Worm (Caenorhabditis elegans) whole organism, late embryonic: ENCODE data around the gene ebax-1.

Experiments used
- C38D4.7 ChIP-seq: fragments of 200-800 bp; sonication (Bioruptor generic); optimal IDR thresholded peaks from 2 replicates; lab custom pipeline; 2018; ENCODE audit warnings: mild to moderate bottlenecking, missing genetic modification characterization, moderate library complexity, missing compliant biosample characterization
- ama-1 ChIP-seq: fragments of 150-350 bp; optimal IDR thresholded peaks from 2 replicates; lab custom pipeline; 2014
- ceh-19 ChIP-seq: fragments of 200-800 bp; sonication (Bioruptor generic); optimal IDR thresholded peaks from 2 replicates; lab custom pipeline; 2018; ENCODE audit warnings: mild to moderate bottlenecking, missing genetic modification characterization, missing compliant biosample characterization
- fax-1 ChIP-seq: sonication (generic microtip); optimal IDR thresholded peaks from 2 replicates; lab custom pipeline; 2016; ENCODE audit warnings: missing genotype, missing genetic modification characterization, missing compliant biosample characterization
- hlh-13 ChIP-seq: fragments of 200-800 bp; sonication (Bioruptor generic); optimal IDR thresholded peaks from 2 replicates; lab custom pipeline; 2018; ENCODE audit warnings: mild to moderate bottlenecking, missing genetic modification characterization, missing compliant biosample characterization
- nhr-11 ChIP-seq: fragments of 150-350 bp; optimal IDR thresholded peaks from 2 replicates; lab custom pipeline; 2014; ENCODE audit warnings: missing biosample characterization, missing genetic modification characterization
- pax-1 ChIP-seq: fragments of 150-350 bp; optimal IDR thresholded peaks from 2 replicates; lab custom pipeline; 2014; ENCODE audit warnings: missing biosample characterization, missing genetic modification characterization
- pqm-1 ChIP-seq: sonication (generic microtip); optimal IDR thresholded peaks from 2 replicates; lab custom pipeline; 2016; ENCODE audit warnings: missing genetic modification characterization, missing compliant biosample characterization
- pros-1 ChIP-seq: fragments of 150-350 bp; optimal IDR thresholded peaks from 2 replicates; lab custom pipeline; 2014; ENCODE audit warnings: missing biosample characterization, missing genetic modification reagents, missing genetic modification characterization
- rnt-1 ChIP-seq: sonication (generic microtip); optimal IDR thresholded peaks from 2 replicates; lab custom pipeline; 2016; ENCODE audit warnings: missing genetic modification characterization, missing compliant biosample characterization
- sdc-2 ChIP-seq: sonication (generic microtip); optimal IDR thresholded peaks from 2 replicates; lab custom pipeline; 2016; ENCODE audit warnings: missing genotype, missing genetic modification characterization, missing compliant biosample characterization

DNA sequence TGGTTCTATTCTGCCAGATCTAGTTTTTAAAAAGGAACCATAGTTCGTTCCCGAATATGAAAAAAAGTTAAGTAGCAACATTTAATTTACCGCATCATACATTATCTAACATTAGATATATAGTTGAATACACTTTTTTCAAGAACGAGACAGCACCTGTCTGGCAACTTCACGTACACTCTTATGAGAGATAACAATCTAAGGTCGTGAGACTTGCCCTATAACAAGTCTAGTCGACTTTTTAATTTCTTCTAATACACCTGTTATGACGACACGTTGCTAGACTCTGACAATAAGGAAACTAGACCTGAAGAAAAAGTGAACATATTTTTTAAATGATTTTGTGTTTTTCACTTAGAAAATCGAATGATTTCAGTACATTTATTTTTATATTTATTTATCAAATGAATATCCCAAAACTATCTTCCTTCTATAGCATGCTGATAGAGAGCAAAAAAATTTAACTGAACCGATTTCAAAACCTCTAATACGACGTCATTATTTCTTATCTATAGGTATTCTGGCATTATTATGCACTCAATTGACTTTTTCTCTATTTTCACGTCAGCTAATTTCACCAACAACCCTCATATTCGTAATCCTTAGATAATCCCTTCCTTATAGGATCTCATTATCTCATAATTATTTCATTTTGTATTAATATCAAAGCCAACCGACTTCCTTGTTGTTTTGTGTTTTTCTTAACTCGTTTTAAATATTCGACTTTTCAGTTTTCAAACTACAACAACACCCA, 33.7 kb upstream of the ebax-1 start:
- TF ChIP-seq pqm-1 (tag; lab: Kevin White, UChicago) (no peak), C38D4.7 (GFP tag; lab: Kevin White, UChicago) (no peak), rnt-1 (tag; lab: Kevin White, UChicago) (no peak), fax-1 (no peak), pax-1 (tag; lab: Kevin White, UChicago) (no peak), hlh-13 (GFP tag; lab: Kevin White, UChicago) (no peak), pros-1 (tag; lab: Kevin White, UChicago) (no peak), nhr-11 (tag; lab: Kevin White, UChicago) (no peak), ceh-19 (no peak), sdc-2 (tag; lab: Kevin White, UChicago) (no peak), ama-1 (lab: Kevin White, UChicago) (no peak)
